Fruit fly (Drosophila melanogaster) whole organism, embryonic: ENCODE data around the gene CG18301.

ENCODE experiments used
- Awh ChIP-seq: fragments of 200-800 bp; sonication (Bioruptor generic); IDR thresholded peaks from 2 replicates; pipeline ENCODE4, ENCODE4 v1.3.6; 2022; ENCODE audit warnings: missing biosample characterization, missing genetic modification characterization
- BEAF-32 ChIP-seq: fragments of 200-800 bp; sonication (Bioruptor generic); optimal IDR thresholded peaks from 3 replicates; lab custom pipeline; 2017; ENCODE audit warnings: missing biosample characterization, missing genetic modification characterization, mild to moderate bottlenecking, moderate library complexity, missing genetic modification reagents
- Blimp-1 ChIP-seq: fragments of 200-800 bp; sonication (Bioruptor generic); optimal IDR thresholded peaks from 3 replicates; lab custom pipeline; 2018; ENCODE audit warnings: missing biosample characterization, missing genetic modification characterization, mild to moderate bottlenecking, moderate library complexity, missing genetic modification reagents
- CG10979 ChIP-seq: fragments of 200-800 bp; sonication (Bioruptor generic); optimal IDR thresholded peaks from 2 replicates; lab custom pipeline; 2018; ENCODE audit warnings: missing biosample characterization, mild to moderate bottlenecking, missing genetic modification characterization, moderate library complexity
- CG11504 ChIP-seq: fragments of 200-800 bp; sonication (Bioruptor generic); optimal IDR thresholded peaks from 3 replicates; lab custom pipeline; 2019; ENCODE audit warnings: missing biosample characterization, mild to moderate bottlenecking, missing genetic modification characterization, moderate library complexity
- CG11696 ChIP-seq: fragments of 200-800 bp; sonication (Bioruptor generic); IDR thresholded peaks from 2 replicates; pipeline ENCODE4 v1.3.6; 2022; ENCODE audit warnings: missing biosample characterization, missing genetic modification characterization
- CG13624 ChIP-seq: fragments of 200-800 bp; sonication (Bioruptor generic); optimal IDR thresholded peaks from 2 replicates; lab custom pipeline; 2016; ENCODE audit warnings: missing biosample characterization, missing genetic modification characterization
- CG14441 ChIP-seq: fragments of 200-800 bp; sonication (Bioruptor generic); IDR thresholded peaks from 2 replicates; pipeline ENCODE4 v1.3.6; 2022; ENCODE audit warnings: missing biosample characterization, missing genetic modification characterization
- CG14965 ChIP-seq: fragments of 200-800 bp; sonication (Bioruptor generic); optimal IDR thresholded peaks from 2 replicates; lab custom pipeline; 2016; ENCODE audit warnings: missing biosample characterization, missing genetic modification characterization, borderline replicate concordance
- CG17568 ChIP-seq: fragments of 200-800 bp; sonication (Bioruptor generic); optimal IDR thresholded peaks from 2 replicates; lab custom pipeline; 2018; ENCODE audit warnings: missing biosample characterization, mild to moderate bottlenecking, missing genetic modification characterization, moderate library complexity
- CG18262 ChIP-seq: fragments of 200-800 bp; optimal IDR thresholded peaks from 3 replicates; lab custom pipeline; 2019; ENCODE audit warnings: missing biosample characterization, mild to moderate bottlenecking, missing genetic modification characterization, moderate library complexity
- CG2712 ChIP-seq: fragments of 200-800 bp; optimal IDR thresholded peaks from 3 replicates; lab custom pipeline; 2019; ENCODE audit warnings: missing biosample characterization, mild to moderate bottlenecking, missing genetic modification characterization, moderate library complexity
- CG2875 ChIP-seq: fragments of 200-800 bp; sonication (Bioruptor generic); optimal IDR thresholded peaks from 2 replicates; lab custom pipeline; 2017; ENCODE audit warnings: missing biosample characterization, mild to moderate bottlenecking, missing genetic modification characterization, missing genetic modification reagents
- CG33557 ChIP-seq: fragments of 200-800 bp; sonication (Bioruptor generic); optimal IDR thresholded peaks from 2 replicates; lab custom pipeline; 2019; ENCODE audit warnings: missing biosample characterization, mild to moderate bottlenecking, missing genetic modification characterization, moderate library complexity
- CG34422 ChIP-seq: fragments of 200-800 bp; sonication (Bioruptor generic); IDR thresholded peaks from 3 replicates; pipeline ENCODE4 v1.3.6; 2022; ENCODE audit warnings: missing biosample characterization, missing genetic modification characterization
- CG4360 ChIP-seq: fragments of 200-800 bp; sonication (Bioruptor generic); IDR thresholded peaks from 2 replicates; pipeline ENCODE4 v1.3.6; 2022; ENCODE audit warnings: missing biosample characterization, missing genetic modification characterization
- CG4707 ChIP-seq: fragments of 200-800 bp; sonication (Bioruptor generic); optimal IDR thresholded peaks from 2 replicates; lab custom pipeline; 2018; ENCODE audit warnings: missing biosample characterization, mild to moderate bottlenecking, missing genetic modification characterization, moderate library complexity
- CG5180 ChIP-seq: fragments of 200-800 bp; sonication (Bioruptor generic); optimal IDR thresholded peaks from 3 replicates; lab custom pipeline; 2017; ENCODE audit warnings: missing biosample characterization, missing genetic modification characterization, mild to moderate bottlenecking, moderate library complexity, missing genetic modification reagents
- CG6813 ChIP-seq: fragments of 200-800 bp; sonication (Bioruptor generic); optimal IDR thresholded peaks from 2 replicates; lab custom pipeline; 2017; ENCODE audit warnings: missing biosample characterization, missing genetic modification characterization, mild to moderate bottlenecking, moderate library complexity, missing genetic modification reagents
- CG7745 ChIP-seq: fragments of 200-800 bp; sonication (Bioruptor generic); optimal IDR thresholded peaks from 2 replicates; lab custom pipeline; 2018; ENCODE audit warnings: missing biosample characterization, mild to moderate bottlenecking, missing genetic modification characterization, moderate library complexity
- CG9727 ChIP-seq: fragments of 200-800 bp; sonication (Bioruptor generic); optimal IDR thresholded peaks from 3 replicates; lab custom pipeline; 2017; ENCODE audit warnings: missing biosample characterization, mild to moderate bottlenecking, missing genetic modification characterization
- HLH3B ChIP-seq: fragments of 200-800 bp; sonication (Bioruptor generic); IDR thresholded peaks from 2 replicates; pipeline ENCODE4 v1.3.6; 2022; ENCODE audit warnings: missing biosample characterization, missing genetic modification characterization
- Kr ChIP-seq: fragments of 200-800 bp; sonication (Bioruptor generic); optimal IDR thresholded peaks from 2 replicates; lab custom pipeline; 2017; ENCODE audit warnings: missing biosample characterization, mild to moderate bottlenecking, missing genetic modification characterization
- NC2β ChIP-seq: fragments of 200-800 bp; sonication (Bioruptor generic); optimal IDR thresholded peaks from 2 replicates; lab custom pipeline; 2016; ENCODE audit warnings: missing biosample characterization, missing genetic modification characterization
- Oli ChIP-seq: fragments of 200-800 bp; sonication (Bioruptor generic); optimal IDR thresholded peaks from 2 replicates; lab custom pipeline; 2018; ENCODE audit warnings: missing biosample characterization, mild to moderate bottlenecking, missing genetic modification characterization, moderate library complexity
- Ssrp ChIP-seq: fragments of 200-800 bp; sonication (Bioruptor generic); optimal IDR thresholded peaks from 2 replicates; lab custom pipeline; 2018; ENCODE audit warnings: missing biosample characterization, mild to moderate bottlenecking, missing genetic modification characterization, moderate library complexity
- Vsx1 ChIP-seq: fragments of 200-800 bp; sonication (Bioruptor generic); optimal IDR thresholded peaks from 2 replicates; lab custom pipeline; 2017; ENCODE audit warnings: missing biosample characterization, mild to moderate bottlenecking, missing genetic modification characterization, missing genetic modification reagents
- Xrp1 ChIP-seq: fragments of 200-800 bp; sonication (Bioruptor generic); IDR thresholded peaks from 2 replicates; pipeline ENCODE4 v1.3.6; 2022; ENCODE audit warnings: missing biosample characterization, missing genetic modification characterization
- ac ChIP-seq: fragments of 200-800 bp; sonication (Bioruptor generic); optimal IDR thresholded peaks from 3 replicates; lab custom pipeline; 2017; ENCODE audit warnings: missing biosample characterization, mild to moderate bottlenecking, missing genetic modification characterization
- bcd ChIP-seq: fragments of 200-800 bp; sonication (Bioruptor generic); optimal IDR thresholded peaks from 2 replicates; lab custom pipeline; 2017; ENCODE audit warnings: missing biosample characterization, mild to moderate bottlenecking, missing genetic modification characterization
- cas ChIP-seq: fragments of 200-800 bp; sonication (Bioruptor generic); IDR thresholded peaks from 2 replicates; pipeline ENCODE4 v1.3.6; 2022; ENCODE audit warnings: missing biosample characterization, missing genetic modification characterization
- chm ChIP-seq: fragments of 200-800 bp; sonication (Bioruptor generic); IDR thresholded peaks from 2 replicates; pipeline ENCODE4 v1.3.6; 2022; ENCODE audit warnings: missing biosample characterization, missing genetic modification characterization
- dm ChIP-seq: fragments of 200-800 bp; sonication (Bioruptor generic); optimal IDR thresholded peaks from 3 replicates; lab custom pipeline; 2016; ENCODE audit warnings: missing biosample characterization, missing genetic modification characterization
- dmrt11E ChIP-seq: fragments of 200-800 bp; sonication (Bioruptor generic); optimal IDR thresholded peaks from 3 replicates; lab custom pipeline; 2018; ENCODE audit warnings: missing biosample characterization, mild to moderate bottlenecking, missing genetic modification characterization, moderate library complexity
- esg ChIP-seq: fragments of 200-800 bp; sonication (Bioruptor generic); conservative IDR thresholded peaks from 2 replicates; pipeline ENCODE4 v1.3.6; 2022; ENCODE audit warnings: missing biosample characterization, missing genetic modification characterization
- grau ChIP-seq: fragments of 200-800 bp; optimal IDR thresholded peaks from 3 replicates; lab custom pipeline; 2019; ENCODE audit warnings: missing biosample characterization, mild to moderate bottlenecking, missing genetic modification characterization, moderate library complexity
- grn ChIP-seq: fragments of 200-800 bp; sonication (Bioruptor generic); optimal IDR thresholded peaks from 3 replicates; lab custom pipeline; 2017; ENCODE audit warnings: missing biosample characterization, missing genetic modification characterization
- kah ChIP-seq: fragments of 200-800 bp; sonication (Bioruptor generic); optimal IDR thresholded peaks from 2 replicates; lab custom pipeline; 2018; ENCODE audit warnings: missing biosample characterization, mild to moderate bottlenecking, missing genetic modification characterization
- ken ChIP-seq: fragments of 200-800 bp; sonication (Bioruptor generic); IDR thresholded peaks from 3 replicates; pipeline ENCODE4 v1.3.6; 2022; ENCODE audit warnings: missing biosample characterization, missing genetic modification characterization
- nau ChIP-seq: fragments of 200-800 bp; sonication (Bioruptor generic); optimal IDR thresholded peaks from 3 replicates; lab custom pipeline; 2017; ENCODE audit warnings: missing biosample characterization, mild to moderate bottlenecking, missing genetic modification characterization, missing genetic modification reagents
- nerfin-1 ChIP-seq: fragments of 200-800 bp; sonication (Bioruptor generic); optimal IDR thresholded peaks from 3 replicates; lab custom pipeline; 2019; ENCODE audit warnings: missing biosample characterization, mild to moderate bottlenecking, missing genetic modification characterization, moderate library complexity
- odd ChIP-seq: fragments of 200-800 bp; sonication (Bioruptor generic); optimal IDR thresholded peaks from 2 replicates; lab custom pipeline; 2017; ENCODE audit warnings: missing biosample characterization, mild to moderate bottlenecking, missing genetic modification characterization
- onecut ChIP-seq: fragments of 200-800 bp; sonication (Bioruptor generic); IDR thresholded peaks from 2 replicates; pipeline ENCODE4 v1.3.6; 2022; ENCODE audit warnings: missing biosample characterization, missing genetic modification characterization
- pan ChIP-seq, 4 experiments: fragments of >200 bp in 3 of 4; fragments of 200-800 bp in 1 of 4; sonication (Bioruptor generic) in 1 of 4; optimal IDR thresholded peaks in 3 of 4; IDR thresholded peaks in 1 of 4; 2 replicates each; pipeline versions ENCODE4 v1.3.6 to Lab custom; 2017 to 2022; ENCODE audit warnings: missing biosample characterization in 2 of 4, missing genetic modification characterization in 2 of 4, mixed read lengths in 1 of 4
- peb ChIP-seq: fragments of 200-800 bp; sonication (Bioruptor generic); IDR thresholded peaks from 2 replicates; pipeline ENCODE4 v1.3.6; 2022; ENCODE audit warnings: missing biosample characterization, missing genetic modification characterization
- pfk ChIP-seq: fragments of 200-800 bp; sonication (Bioruptor generic); optimal IDR thresholded peaks from 2 replicates; lab custom pipeline; 2018; ENCODE audit warnings: missing biosample characterization, mild to moderate bottlenecking, missing genetic modification characterization, moderate library complexity
- sens ChIP-seq: fragments of 200-800 bp; sonication (Bioruptor generic); peaks from one replicate; lab custom pipeline; 2016; ENCODE audit warnings: missing biosample characterization, missing genetic modification characterization
- sqz ChIP-seq: fragments of 200-800 bp; sonication (Bioruptor generic); optimal IDR thresholded peaks from 3 replicates; lab custom pipeline; 2018; ENCODE audit warnings: missing biosample characterization, mild to moderate bottlenecking, missing genetic modification characterization
- zfh1 ChIP-seq: fragments of 200-800 bp; sonication (Bioruptor generic); IDR thresholded peaks from 3 replicates; pipeline ENCODE4 v1.3.6; 2022; ENCODE audit warnings: missing biosample characterization, missing genetic modification characterization

The CG18301 gene

DNA sequence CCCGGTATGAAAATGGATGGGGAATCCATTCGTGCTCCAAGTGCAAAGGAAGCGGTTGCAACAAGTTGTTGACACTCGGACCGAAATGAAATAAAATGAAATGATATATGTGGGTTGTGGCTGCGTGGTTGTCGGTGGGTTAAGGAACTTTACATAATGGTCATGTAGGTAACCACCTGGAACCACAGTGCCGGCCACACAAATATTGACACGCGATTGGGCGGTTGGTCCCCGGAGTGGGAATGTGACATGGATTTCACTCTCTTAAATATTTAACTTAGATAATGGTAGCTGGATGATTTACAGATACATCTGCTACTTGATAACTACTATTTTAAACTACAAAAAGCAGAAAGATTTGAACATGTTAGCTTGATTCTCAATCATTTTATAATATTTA lies 26.7 kb upstream of the CG18301 start:
- TF ChIP-seq nau (no peak), pan (optimal IDR thresholded peaks at IDR 0.05; lab: Kevin White, UChicago) (no peak), pan (GFP tag; optimal IDR thresholded peaks at IDR 0.05 in 1 of 2, IDR thresholded peaks at IDR 0.05 in 1 of 2) (no peak), CG2712 (tag; lab: Kevin White, UChicago) (peak; percentile 16), sqz (peak; percentile 34), CG4360 (peak; percentile 43; the same call in 1 of the 2 replicates), HLH3B (GFP tag; lab: Robert Waterston, UW) (peak; percentile 10; the same call in 1 of the 2 replicates), grau (no peak), peb (GFP tag; lab: Robert Waterston, UW) (peak; percentile 42; the same call in 1 of the 2 replicates), CG18262 (tag; lab: Kevin White, UChicago) (peak; percentile 24), Blimp-1 (GFP tag; lab: Kevin White, UChicago) (peak; percentile 4), Vsx1 (GFP tag; lab: Kevin White, UChicago) (peak; percentile 24), CG10979 (tag; lab: Kevin White, UChicago) (peak; percentile 12), kah (GFP tag; lab: Kevin White, UChicago) (no peak), Xrp1 (GFP tag; lab: Robert Waterston, UW) (peak; percentile 72), grn (GFP tag; lab: Kevin White, UChicago) (no peak), sens (GFP tag; lab: Kevin White, UChicago) (peak; percentile 68), dmrt11E (tag; lab: Kevin White, UChicago) (peak; percentile 64), dm (no peak), CG17568 (GFP tag; lab: Kevin White, UChicago) (peak; percentile 8), NC2β (GFP tag; lab: Kevin White, UChicago) (peak; percentile 4), CG14441 (GFP tag; lab: Robert Waterston, UW) (no peak), CG13624 (GFP tag; lab: Kevin White, UChicago) (no peak), CG6813 (peak; percentile 72), CG9727 (GFP tag; lab: Kevin White, UChicago) (peak; percentile 40), pfk (GFP tag; lab: Kevin White, UChicago) (peak; percentile 24), BEAF-32 (no peak), Ssrp (tag; lab: Kevin White, UChicago) (no peak), bcd (GFP tag; lab: Kevin White, UChicago) (no peak), CG5180 (GFP tag; lab: Kevin White, UChicago) (peak; percentile 3), CG4707 (peak; percentile 36), CG2875 (GFP tag; lab: Kevin White, UChicago) (peak; percentile 22), nerfin-1 (tag; lab: Kevin White, UChicago) (peak; percentile 39), Oli (tag; lab: Kevin White, UChicago) (no peak), CG11696 (GFP tag; lab: Robert Waterston, UW) (peak; percentile 71), CG7745 (tag; lab: Kevin White, UChicago) (peak; percentile 27), Kr (GFP tag; lab: Kevin White, UChicago) (peak; percentile 72), CG14965 (no peak), CG33557 (GFP tag; lab: Kevin White, UChicago) (peak; percentile 87), ken (GFP tag; lab: Robert Waterston, UW) (no peak), odd (GFP tag; lab: Kevin White, UChicago) (peak; percentile 29), Awh (GFP tag; lab: Robert Waterston, UW) (no peak), esg (no peak), chm (peak; percentile 29; the same call in 1 of the 2 replicates), CG11504 (tag; lab: Kevin White, UChicago) (peak; percentile 17), cas (GFP tag; lab: Robert Waterston, UW) (no peak), onecut (GFP tag; lab: Robert Waterston, UW) (peak; percentile 30; the same call in 1 of the 2 replicates), CG34422 (GFP tag; lab: Robert Waterston, UW) (no peak), ac (peak; percentile 56), zfh1 (peak; percentile 55; the same call in 2 of the 3 replicates)
